Worm (Caenorhabditis elegans) whole organism, L3 larva: ENCODE measurements around the gene sams-4.

ENCODE experiments used
- R02D3.7 ChIP-seq: fragments of 150-350 bp; optimal IDR thresholded peaks from 2 replicates; lab custom pipeline; 2014; ENCODE audit warnings: missing biosample characterization, missing genetic modification characterization
- ceh-16 ChIP-seq: sonication (generic microtip); optimal IDR thresholded peaks from 2 replicates; lab custom pipeline; 2017; ENCODE audit warnings: missing biosample characterization, missing genetic modification characterization
- elt-3 ChIP-seq, 3 experiments: fragments of 150-350 bp in 1 of 3; sonication (generic microtip) in 2 of 3; optimal IDR thresholded peaks; 2 replicates in 2 of 3; 4 replicates in 1 of 3; lab custom pipeline; 2014 to 2017; ENCODE audit warnings: missing biosample characterization in 3 of 3, missing genetic modification characterization in 3 of 3
- jun-1 ChIP-seq: fragments of 150-350 bp; optimal IDR thresholded peaks from 2 replicates; lab custom pipeline; 2014; ENCODE audit warnings: missing biosample characterization, missing genetic modification reagents, missing genetic modification characterization
- lin-39 ChIP-seq: fragments of 150-350 bp; optimal IDR thresholded peaks from 2 replicates; lab custom pipeline; 2018; ENCODE audit warnings: missing biosample characterization, missing genetic modification reagents, missing genetic modification characterization
- mml-1 ChIP-seq: fragments of 150-350 bp; sonication (generic microtip); optimal IDR thresholded peaks from 3 replicates; lab custom pipeline; 2014; ENCODE audit warnings: missing biosample characterization, missing genetic modification characterization
- nhr-12 ChIP-seq: fragments of 150-350 bp; optimal IDR thresholded peaks from 2 replicates; lab custom pipeline; 2014; ENCODE audit warnings: missing biosample characterization, missing genetic modification characterization
- nhr-43 ChIP-seq: sonication (generic microtip); optimal IDR thresholded peaks from 2 replicates; lab custom pipeline; 2016; ENCODE audit warnings: mild to moderate bottlenecking, missing genetic modification characterization, missing compliant biosample characterization; ENCODE audit not compliant: poor library complexity, severe bottlenecking
- nhr-77 ChIP-seq: fragments of 150-350 bp; optimal IDR thresholded peaks from 2 replicates; lab custom pipeline; 2014; ENCODE audit warnings: missing biosample characterization, missing genetic modification characterization
- pqm-1 ChIP-seq: fragments of 150-350 bp; optimal IDR thresholded peaks from 2 replicates; lab custom pipeline; 2017; ENCODE audit warnings: missing biosample characterization, missing genetic modification characterization, inconsistent platforms
- snpc-4 ChIP-seq: fragments of 150-350 bp; optimal IDR thresholded peaks from 2 replicates; lab custom pipeline; 2014; ENCODE audit warnings: missing biosample characterization, missing genetic modification characterization
- zag-1 ChIP-seq: fragments of 150-350 bp; optimal IDR thresholded peaks from 2 replicates; lab custom pipeline; 2014; ENCODE audit warnings: missing biosample characterization, missing genetic modification characterization

DNA sequence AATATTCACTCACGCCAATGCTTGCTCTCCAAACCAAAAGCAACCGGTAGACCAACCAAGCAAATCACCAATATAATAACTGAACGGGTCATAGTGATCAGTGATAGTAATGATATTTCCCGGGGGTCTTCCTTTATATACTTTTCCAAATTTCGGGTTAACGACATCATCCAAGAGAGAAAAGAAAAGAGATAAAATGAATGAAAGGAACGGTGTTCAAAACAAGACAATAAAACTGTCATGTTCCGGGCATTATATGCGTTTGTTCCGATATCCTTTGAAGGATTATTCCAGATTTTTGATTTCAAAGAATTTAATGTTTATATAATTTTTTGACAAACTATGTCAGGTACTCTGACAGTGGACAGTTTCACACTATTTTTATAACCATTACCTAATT lies 21.0 kb upstream of the sams-4 start, which contains the start of gene C06E7.88:
- TF ChIP-seq snpc-4 (tag; lab: Kevin White, UChicago) (no peak), nhr-77 (tag; lab: Kevin White, UChicago) (no peak), nhr-43 (tag; lab: Kevin White, UChicago) (no peak), lin-39 (tag; lab: Kevin White, UChicago) (no peak), mml-1 (no peak), nhr-12 (no peak), R02D3.7 (no peak), zag-1 (tag; lab: Kevin White, UChicago) (no peak), ceh-16 (tag; lab: Kevin White, UChicago) (no peak), pqm-1 (tag; lab: Kevin White, UChicago) (no peak), jun-1 (tag; lab: Kevin White, UChicago) (no peak), elt-3 (tag; optimal IDR thresholded peaks at IDR 0.05; lab: Kevin White, UChicago) (no peak)
